Worm (Caenorhabditis elegans): Measurements from ENCODE around the gene str-20.

ce11 chrV:728822-729493 lies 27.3 kb upstream of the str-20 start:
- TF ChIP-seq lin-13 (GFP tag; optimal IDR thresholded peaks at IDR 0.05): no peak
- TF ChIP-seq unc-62 (GFP tag; optimal IDR thresholded peaks at IDR 0.05): no peak
- TF ChIP-seq egl-27 (tag; optimal IDR thresholded peaks at IDR 0.05): no peak
- no peak for TF ChIP-seq ces-1 (GFP tag; optimal IDR thresholded peaks at IDR 0.05)
- TF ChIP-seq nhr-76 (tag; optimal IDR thresholded peaks at IDR 0.05): no peak
- TF ChIP-seq nhr-237 (tag; optimal IDR thresholded peaks at IDR 0.05): no peak
- TF ChIP-seq nhr-11 (tag; optimal IDR thresholded peaks at IDR 0.05): no peak
- no peak for TF ChIP-seq aly-2 (tag; optimal IDR thresholded peaks at IDR 0.05)
- TF ChIP-seq mdl-1 (tag; optimal IDR thresholded peaks at IDR 0.05): peak in 1 of 2 experiments; percentile 86
- TF ChIP-seq unc-30 (tag; optimal IDR thresholded peaks at IDR 0.05): no peak
- TF ChIP-seq snpc-4 (tag; optimal IDR thresholded peaks at IDR 0.05): no peak
- TF ChIP-seq zip-4 (GFP tag; optimal IDR thresholded peaks at IDR 0.05): no peak
- peak in 2 of 6 experiments; percentile 13 to 83 for TF ChIP-seq elt-3 (tag; optimal IDR thresholded peaks at IDR 0.05)
- no peak for TF ChIP-seq unc-86 (tag; optimal IDR thresholded peaks at IDR 0.05)
